Worm (Caenorhabditis elegans) whole organism, L4 larva: ENCODE results near the gene dnj-20.

Source experiments
- F37D6.2 ChIP-seq: sonication (generic microtip); optimal IDR thresholded peaks from 2 replicates; lab custom pipeline; 2016; ENCODE audit warnings: mild to moderate bottlenecking, missing genetic modification characterization, missing compliant biosample characterization
- F44E2.7 ChIP-seq: fragments of 200-800 bp; sonication (Bioruptor generic); IDR thresholded peaks from 2 replicates; pipeline ENCODE4 v2.1.2; 2022; ENCODE audit warnings: missing genetic modification characterization, missing compliant biosample characterization
- Y105C5A.15 ChIP-seq: fragments of 200-800 bp; sonication (Bioruptor generic); IDR thresholded peaks from 2 replicates; pipeline ENCODE4 v1.3.6; 2022; ENCODE audit warnings: missing genetic modification characterization, missing compliant biosample characterization
- Y5F2A.4 ChIP-seq: fragments of 200-800 bp; sonication (Bioruptor generic); optimal IDR thresholded peaks from 2 replicates; lab custom pipeline; 2018; ENCODE audit warnings: mild to moderate bottlenecking, missing genetic modification characterization, missing compliant biosample characterization
- Y75B8A.6 ChIP-seq: fragments of 200-800 bp; sonication (Bioruptor generic); IDR thresholded peaks from 2 replicates; pipeline ENCODE4 v1.3.6; 2022; ENCODE audit warnings: missing genetic modification reagents, missing genetic modification characterization, missing compliant biosample characterization
- ZK337.2 ChIP-seq: fragments of 200-800 bp; sonication (Bioruptor generic); IDR thresholded peaks from 2 replicates; pipeline ENCODE4 v1.3.6; 2022; ENCODE audit warnings: missing genetic modification reagents, missing genetic modification characterization, missing compliant biosample characterization
- ama-1 ChIP-seq: fragments of 150-350 bp; optimal IDR thresholded peaks from 2 replicates; lab custom pipeline; 2014; ENCODE audit warnings: inconsistent platforms, mixed read lengths
- attf-4 ChIP-seq: sonication (generic microtip); optimal IDR thresholded peaks from 3 replicates; lab custom pipeline; 2017; ENCODE audit warnings: missing biosample characterization, missing genetic modification characterization
- ceh-28 ChIP-seq: fragments of 150-350 bp; optimal IDR thresholded peaks from 2 replicates; lab custom pipeline; 2014; ENCODE audit warnings: missing biosample characterization, missing genetic modification reagents, missing genetic modification characterization
- ceh-44 ChIP-seq: fragments of 200-800 bp; sonication (Bioruptor generic); IDR thresholded peaks from 2 replicates; pipeline ENCODE4 v1.3.6; 2022; ENCODE audit warnings: missing genetic modification reagents, missing genetic modification characterization, missing compliant biosample characterization
- cey-2 ChIP-seq: sonication (generic microtip); optimal IDR thresholded peaks from 3 replicates; lab custom pipeline; 2017; ENCODE audit warnings: missing genetic modification characterization, mild to moderate bottlenecking, missing compliant biosample characterization, antibody characterized with exemption, borderline replicate concordance; ENCODE audit not compliant: insufficient read depth
- daf-19 ChIP-seq: fragments of 200-800 bp; sonication (Bioruptor generic); conservative IDR thresholded peaks from 2 replicates; pipeline ENCODE4 v1.3.6; 2022; ENCODE audit warnings: missing genetic modification characterization, missing compliant biosample characterization
- dmd-6 ChIP-seq: fragments of 200-800 bp; sonication (Bioruptor generic); IDR thresholded peaks from 2 replicates; pipeline ENCODE4 v1.3.6; 2022; ENCODE audit warnings: missing genetic modification reagents, missing genetic modification characterization, missing compliant biosample characterization
- dmd-9 ChIP-seq: fragments of 200-800 bp; sonication (Bioruptor generic); IDR thresholded peaks from 2 replicates; pipeline ENCODE4 v1.3.6; 2022; ENCODE audit warnings: missing genetic modification reagents, missing genetic modification characterization, missing compliant biosample characterization
- dpl-1 ChIP-seq: fragments of 150-350 bp; optimal IDR thresholded peaks from 2 replicates; lab custom pipeline; 2014; ENCODE audit warnings: missing biosample characterization, missing genetic modification reagents, missing genetic modification characterization
- duxl-1 ChIP-seq: sonication (generic microtip); optimal IDR thresholded peaks from 2 replicates; lab custom pipeline; 2016; ENCODE audit warnings: mild to moderate bottlenecking, missing genetic modification characterization, moderate library complexity, missing compliant biosample characterization; ENCODE audit not compliant: poor library complexity
- dve-1 ChIP-seq: sonication (generic microtip); optimal IDR thresholded peaks from 2 replicates; lab custom pipeline; 2017; ENCODE audit warnings: antibody characterized with exemption, mild to moderate bottlenecking, missing genetic modification characterization, missing compliant biosample characterization; ENCODE audit not compliant: insufficient read depth
- egl-27 ChIP-seq: sonication (generic microtip); optimal IDR thresholded peaks from 3 replicates; lab custom pipeline; 2017; ENCODE audit warnings: missing biosample characterization, missing genetic modification reagents, missing genetic modification characterization
- egl-43 ChIP-seq: fragments of 200-800 bp; sonication (Bioruptor generic); IDR thresholded peaks from 2 replicates; pipeline ENCODE4 v1.3.6; 2022; ENCODE audit warnings: missing genetic modification reagents, missing genetic modification characterization, missing compliant biosample characterization
- hif-1 ChIP-seq, 2 experiments: sonication (generic microtip); optimal IDR thresholded peaks; 2 replicates each; lab custom pipeline; 2016 to 2017; ENCODE audit warnings: missing compliant biosample characterization in 2 of 2, missing genetic modification characterization in 2 of 2, missing genetic modification reagents in 2 of 2, missing genotype in 2 of 2, mild to moderate bottlenecking in 1 of 2
- hlh-11 ChIP-seq: fragments of 200-800 bp; sonication (Bioruptor generic); optimal IDR thresholded peaks from 2 replicates; lab custom pipeline; 2018; ENCODE audit warnings: mild to moderate bottlenecking, missing genetic modification characterization, missing compliant biosample characterization
- hlh-30 ChIP-seq: sonication (generic microtip); optimal IDR thresholded peaks from 2 replicates; lab custom pipeline; 2017; ENCODE audit warnings: antibody characterized with exemption, mild to moderate bottlenecking, missing genetic modification characterization, missing compliant biosample characterization; ENCODE audit not compliant: insufficient read depth
- jun-1 ChIP-seq: fragments of 150-350 bp; optimal IDR thresholded peaks from 2 replicates; lab custom pipeline; 2014; ENCODE audit warnings: missing biosample characterization, missing genetic modification reagents, missing genetic modification characterization
- lin-15B ChIP-seq: fragments of 150-350 bp; sonication (generic microtip); optimal IDR thresholded peaks from 3 replicates; lab custom pipeline; 2014; ENCODE audit warnings: missing biosample characterization, missing genetic modification characterization
- lin-39 ChIP-seq: fragments of 150-350 bp; optimal IDR thresholded peaks from 2 replicates; lab custom pipeline; 2014; ENCODE audit warnings: missing biosample characterization, missing genetic modification reagents, missing genetic modification characterization
- lir-3 ChIP-seq: sonication (generic microtip); optimal IDR thresholded peaks from 2 replicates; lab custom pipeline; 2016; ENCODE audit warnings: mild to moderate bottlenecking, missing genetic modification characterization, missing compliant biosample characterization
- madf-9 ChIP-seq: fragments of 200-800 bp; sonication (Bioruptor generic); conservative IDR thresholded peaks from 2 replicates; pipeline ENCODE4 v1.3.6; 2022; ENCODE audit warnings: missing genetic modification reagents, missing genetic modification characterization, missing compliant biosample characterization
- mdl-1 ChIP-seq, 2 experiments: fragments of 150-350 bp in 1 of 2; sonication (generic microtip) in 1 of 2; optimal IDR thresholded peaks; 2 replicates each; lab custom pipeline; 2014 to 2017; ENCODE audit warnings: missing biosample characterization in 2 of 2, missing genetic modification characterization in 2 of 2
- mdt-29 ChIP-seq: fragments of 200-800 bp; sonication (Bioruptor generic); IDR thresholded peaks from 2 replicates; pipeline ENCODE4 v1.3.6; 2022; ENCODE audit warnings: missing genetic modification reagents, missing genetic modification characterization, missing compliant biosample characterization
- mep-1 ChIP-seq: fragments of 150-350 bp; sonication (generic microtip); optimal IDR thresholded peaks from 3 replicates; lab custom pipeline; 2014; ENCODE audit warnings: missing biosample characterization, missing genetic modification characterization
- mes-2 ChIP-seq: sonication (generic microtip); optimal IDR thresholded peaks from 2 replicates; lab custom pipeline; 2016; ENCODE audit warnings: missing genotype, mild to moderate bottlenecking, missing genetic modification characterization, missing compliant biosample characterization; ENCODE audit not compliant: poor library complexity, severe bottlenecking
- nhr-10 ChIP-seq: fragments of 150-350 bp; optimal IDR thresholded peaks from 2 replicates; lab custom pipeline; 2014; ENCODE audit warnings: missing biosample characterization, missing genetic modification characterization
- nhr-102 ChIP-seq: sonication (generic microtip); optimal IDR thresholded peaks from 2 replicates; lab custom pipeline; 2016; ENCODE audit warnings: mild to moderate bottlenecking, missing genetic modification characterization, moderate library complexity, missing compliant biosample characterization
- nhr-11 ChIP-seq: fragments of 150-350 bp; optimal IDR thresholded peaks from 2 replicates; lab custom pipeline; 2014; ENCODE audit warnings: missing biosample characterization, missing genetic modification characterization
- nhr-25 ChIP-seq: sonication (generic microtip); optimal IDR thresholded peaks from 2 replicates; lab custom pipeline; 2017; ENCODE audit warnings: missing genetic modification characterization, mild to moderate bottlenecking, missing compliant biosample characterization, antibody characterized with exemption, moderate library complexity, borderline replicate concordance; ENCODE audit not compliant: insufficient read depth
- nhr-28 ChIP-seq: fragments of 150-350 bp; optimal IDR thresholded peaks from 2 replicates; lab custom pipeline; 2014; ENCODE audit warnings: missing biosample characterization, missing genetic modification characterization
- nhr-41 ChIP-seq: fragments of 200-800 bp; sonication (Bioruptor generic); IDR thresholded peaks from 2 replicates; pipeline ENCODE4 v1.3.6; 2022; ENCODE audit warnings: missing genetic modification reagents, missing genetic modification characterization, missing compliant biosample characterization
- nhr-48 ChIP-seq: sonication (generic microtip); optimal IDR thresholded peaks from 2 replicates; lab custom pipeline; 2016; ENCODE audit warnings: mild to moderate bottlenecking, missing genetic modification characterization, missing compliant biosample characterization
- nhr-6 ChIP-seq: fragments of 150-350 bp; optimal IDR thresholded peaks from 2 replicates; lab custom pipeline; 2014; ENCODE audit warnings: missing biosample characterization, missing genetic modification characterization
- pha-4 ChIP-seq, 2 experiments: fragments of 150-350 bp in 1 of 2; fragments of 200-800 bp in 1 of 2; sonication (Bioruptor generic) in 1 of 2; IDR thresholded peaks in 1 of 2; optimal IDR thresholded peaks in 1 of 2; 2 replicates each; pipeline versions ENCODE4 v1.3.6 to Lab custom; 2014 to 2022; ENCODE audit warnings: missing genetic modification characterization in 2 of 2, missing genetic modification reagents in 2 of 2, missing biosample characterization in 1 of 2, missing compliant biosample characterization in 1 of 2
- saeg-2 ChIP-seq: fragments of 200-800 bp; sonication (Bioruptor generic); IDR thresholded peaks from 2 replicates; pipeline ENCODE4 v1.3.6; 2022; ENCODE audit warnings: missing genetic modification reagents, missing genetic modification characterization, missing compliant biosample characterization
- sdz-12 ChIP-seq: fragments of 200-800 bp; sonication (Bioruptor generic); optimal IDR thresholded peaks from 2 replicates; lab custom pipeline; 2018; ENCODE audit warnings: mild to moderate bottlenecking, missing genetic modification characterization, missing compliant biosample characterization
- set-16 ChIP-seq: fragments of 200-800 bp; sonication (Bioruptor generic); IDR thresholded peaks from 2 replicates; pipeline ENCODE4 v1.3.6; 2022; ENCODE audit warnings: missing genetic modification reagents, missing genetic modification characterization, missing compliant biosample characterization
- snpc-1.2 ChIP-seq: fragments of 200-800 bp; sonication (Bioruptor generic); IDR thresholded peaks from 2 replicates; pipeline ENCODE4 v1.3.6; 2022; ENCODE audit warnings: missing genetic modification reagents, missing genetic modification characterization, missing compliant biosample characterization
- spr-3 ChIP-seq: fragments of 200-800 bp; sonication (Bioruptor generic); optimal IDR thresholded peaks from 2 replicates; lab custom pipeline; 2018; ENCODE audit warnings: mild to moderate bottlenecking, missing genetic modification characterization, missing compliant biosample characterization
- vab-7 ChIP-seq: fragments of 200-800 bp; sonication (Bioruptor generic); IDR thresholded peaks from 2 replicates; pipeline ENCODE4 v1.3.6; 2022; ENCODE audit warnings: missing genetic modification reagents, missing genetic modification characterization, missing compliant biosample characterization
- zag-1 ChIP-seq: fragments of 150-350 bp; optimal IDR thresholded peaks from 2 replicates; lab custom pipeline; 2014; ENCODE audit warnings: missing biosample characterization, missing genetic modification characterization
- zfp-2 ChIP-seq: sonication (generic microtip); optimal IDR thresholded peaks from 2 replicates; lab custom pipeline; 2016; ENCODE audit warnings: mild to moderate bottlenecking, missing genetic modification characterization, missing compliant biosample characterization
- zip-2 ChIP-seq: fragments of 150-350 bp; optimal IDR thresholded peaks from 2 replicates; lab custom pipeline; 2014; ENCODE audit warnings: missing biosample characterization, missing genetic modification characterization
- ztf-11 ChIP-seq: fragments of 150-350 bp; optimal IDR thresholded peaks from 2 replicates; lab custom pipeline; 2014; ENCODE audit warnings: missing biosample characterization, missing genetic modification characterization

dnj-20 gene

ce11 chrII:9601069-9601468 lies 22.9 kb downstream of the dnj-20 start (continued):
- TF ChIP-seq snpc-1.2 (GFP tag; lab: Robert Waterston, UW), result no peak
- TF ChIP-seq ceh-28 (tag; lab: Kevin White, UChicago), result no peak
- TF ChIP-seq cey-2 (tag; lab: Kevin White, UChicago), result no peak
- TF ChIP-seq ztf-11, result no peak
- TF ChIP-seq vab-7 (GFP tag; lab: Robert Waterston, UW), result no peak
- no peak for TF ChIP-seq Y75B8A.6 (GFP tag; lab: Robert Waterston, UW)
- TF ChIP-seq ama-1, result no peak
- TF ChIP-seq spr-3 (GFP tag; lab: Kevin White, UChicago), result no peak
- no peak for TF ChIP-seq lin-15B (tag; lab: Kevin White, UChicago)
- TF ChIP-seq ZK337.2 (GFP tag; lab: Robert Waterston, UW), result no peak
- TF ChIP-seq mdt-29 (GFP tag; lab: Robert Waterston, UW), result no peak
- peak; percentile 8 for TF ChIP-seq dpl-1
- no peak for TF ChIP-seq jun-1 (tag; lab: Kevin White, UChicago)
- peak in 1 of 2 experiments; percentile 37 for TF ChIP-seq hif-1 (tag; optimal IDR thresholded peaks at IDR 0.05; lab: Kevin White, UChicago)
- TF ChIP-seq mep-1 (tag; lab: Kevin White, UChicago), result peak; percentile 66
- peak; percentile 50 to 96 for TF ChIP-seq mdl-1 (tag; optimal IDR thresholded peaks at IDR 0.05; lab: Kevin White, UChicago)
- no peak for TF ChIP-seq Y105C5A.15 (GFP tag; lab: Robert Waterston, UW)
- TF ChIP-seq zfp-2 (tag; lab: Kevin White, UChicago), result no peak
- peak; percentile 90 for TF ChIP-seq nhr-48
- TF ChIP-seq attf-4 (tag; lab: Kevin White, UChicago), result no peak
- no peak for TF ChIP-seq F44E2.7 (GFP tag; lab: Robert Waterston, UW)
- TF ChIP-seq ceh-44 (GFP tag; lab: Robert Waterston, UW), result no peak
- TF ChIP-seq nhr-41 (GFP tag; lab: Robert Waterston, UW), result no peak
- peak; percentile 91 for TF ChIP-seq nhr-28 (tag; lab: Kevin White, UChicago)
- peak; percentile 74 for TF ChIP-seq nhr-10 (tag; lab: Kevin White, UChicago)
- TF ChIP-seq nhr-6 (tag; lab: Kevin White, UChicago), result peak; percentile 58
- TF ChIP-seq dmd-6 (GFP tag; lab: Robert Waterston, UW), result peak; percentile 94
- no peak for TF ChIP-seq egl-43 (GFP tag; lab: Robert Waterston, UW)
- TF ChIP-seq daf-19 (GFP tag; lab: Robert Waterston, UW), result no peak
- TF ChIP-seq zip-2 (tag; lab: Kevin White, UChicago), result no peak
- 0 out of 2 replicates have a peak, but pooled peaks have one; percentile 18 for TF ChIP-seq saeg-2
- no peak for TF ChIP-seq dmd-9 (GFP tag; lab: Robert Waterston, UW)
- peak; percentile 49 for TF ChIP-seq nhr-102 (tag; lab: Kevin White, UChicago)
- peak; percentile 73 for TF ChIP-seq dve-1 (tag; lab: Kevin White, UChicago)
- no peak for TF ChIP-seq pha-4 (GFP tag; IDR thresholded peaks at IDR 0.05; lab: Robert Waterston, UW)
- no peak for TF ChIP-seq pha-4 (tag; optimal IDR thresholded peaks at IDR 0.05; lab: Kevin White, UChicago)
- peak; percentile 0 for TF ChIP-seq mes-2 (tag; lab: Kevin White, UChicago)
- TF ChIP-seq hlh-30 (tag; lab: Kevin White, UChicago), result peak; percentile 91
- TF ChIP-seq duxl-1 (tag; lab: Kevin White, UChicago), result no peak
- peak; percentile 96 for TF ChIP-seq nhr-11 (tag; lab: Kevin White, UChicago)
- no peak for TF ChIP-seq sdz-12 (GFP tag; lab: Kevin White, UChicago)
- no peak for TF ChIP-seq egl-27
- no peak for TF ChIP-seq lir-3
- peak; percentile 88 for TF ChIP-seq hlh-11 (tag; lab: Kevin White, UChicago)
- no peak for TF ChIP-seq set-16 (GFP tag; lab: Robert Waterston, UW)
- no peak for TF ChIP-seq F37D6.2 (tag; lab: Kevin White, UChicago)
- peak; percentile 29 for TF ChIP-seq nhr-25 (tag; lab: Kevin White, UChicago)
- no peak for TF ChIP-seq Y5F2A.4 (GFP tag; lab: Kevin White, UChicago)
- no peak for TF ChIP-seq lin-39 (tag; lab: Kevin White, UChicago)
- no peak for TF ChIP-seq zag-1 (tag; lab: Kevin White, UChicago)
- no peak for TF ChIP-seq madf-9
